Worm (Caenorhabditis elegans): Measurements from ENCODE around the gene Y39A3CL.7.
A peak's percentile ranks its signal among the peaks of the same experiment; 100 is the strongest.

ce11 chrIII:1804477-1804876, 20.2 kb upstream of the Y39A3CL.7 start:
- TF ChIP-seq unc-130 (GFP tag; optimal IDR thresholded peaks at IDR 0.05) = no peak
- no peak for TF ChIP-seq cebp-2 (GFP tag; IDR thresholded peaks at IDR 0.05)
- no peak for TF ChIP-seq mel-28 (tag; optimal IDR thresholded peaks at IDR 0.05; ENCODE audit: borderline replicate concordance)
- TF ChIP-seq F57C9.4 (tag; optimal IDR thresholded peaks at IDR 0.05) = no peak
- TF ChIP-seq pha-4 (tag; optimal IDR thresholded peaks at IDR 0.05) = no peak
- peak; percentile 80 for TF ChIP-seq egrh-3 (GFP tag; IDR thresholded peaks at IDR 0.05)
- TF ChIP-seq hmg-1.2 (GFP tag; IDR thresholded peaks at IDR 0.05) = no peak
- no peak for TF ChIP-seq F23B12.7 (tag; optimal IDR thresholded peaks at IDR 0.05; ENCODE audit: insufficient read depth)
- TF ChIP-seq dpl-1 (GFP tag; optimal IDR thresholded peaks at IDR 0.05) = no peak
- TF ChIP-seq chd-7 (tag; optimal IDR thresholded peaks at IDR 0.05) = no peak
- no peak for TF ChIP-seq him-1 (tag; optimal IDR thresholded peaks at IDR 0.05)
- TF ChIP-seq ztf-25 (GFP tag; IDR thresholded peaks at IDR 0.05) = no peak
